ENCODE assay signal across 3 fruit fly cellular contexts in the genomic region with DNA sequence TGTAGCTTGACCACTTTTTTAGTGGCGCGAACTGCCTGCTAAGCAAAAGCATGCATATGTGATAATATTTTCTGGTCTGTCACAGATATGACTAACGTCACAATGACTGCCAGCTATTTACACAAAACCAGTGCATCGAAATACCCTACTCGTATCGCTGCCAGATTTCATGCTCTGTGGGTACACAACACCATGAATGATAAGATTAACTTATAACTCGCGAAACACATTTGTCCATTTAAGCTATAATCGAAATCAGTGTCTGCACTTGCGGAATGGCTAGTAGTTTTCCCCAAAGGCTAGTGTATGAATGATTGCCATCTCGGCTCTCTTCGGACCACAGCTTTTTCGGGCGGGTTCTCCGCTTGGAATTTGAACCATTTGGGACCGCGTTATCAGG.
TF ChIP-seq lines count a peak whose summit lies in the region.

No protein-coding gene starts in this region.

TF ChIP-seq in whole organism, adult, 20 proteins besides CTCF, POLR2A, EP300 and RAD21 (continued from another document):
- TF ChIP-seq Hr96 (GFP tag; optimal IDR thresholded peaks at IDR 0.05; lab: Kevin White, UChicago) (no peak), pad (GFP tag; optimal IDR thresholded peaks at IDR 0.05; lab: Kevin White, UChicago) (no peak)

TF ChIP-seq in whole organism, embryonic, 481 proteins besides CTCF, POLR2A, EP300 and RAD21 (continued from another document and continues in another):
- no peak for TF ChIP-seq Camta (GFP tag; optimal IDR thresholded peaks at IDR 0.05; lab: Kevin White, UChicago)
- no peak for TF ChIP-seq Sry-β (GFP tag; optimal IDR thresholded peaks at IDR 0.05; lab: Kevin White, UChicago)
- TF ChIP-seq CG11398 (GFP tag; optimal IDR thresholded peaks at IDR 0.05; lab: Kevin White, UChicago): no peak
- no peak for TF ChIP-seq gt (GFP tag; IDR thresholded peaks at IDR 0.05; lab: Robert Waterston, UW)
- TF ChIP-seq CG6689 (GFP tag; IDR thresholded peaks at IDR 0.05; lab: Robert Waterston, UW): no peak
- TF ChIP-seq ase (GFP tag; IDR thresholded peaks at IDR 0.05; lab: Robert Waterston, UW): no peak
- TF ChIP-seq Drgx (GFP tag; IDR thresholded peaks at IDR 0.05; lab: Robert Waterston, UW): peak; percentile 23; the same call in 1 of the 2 replicates
- no peak for TF ChIP-seq run (tag; optimal IDR thresholded peaks at IDR 0.05; lab: Kevin White, UChicago)
- TF ChIP-seq pho (GFP tag; optimal IDR thresholded peaks at IDR 0.05; lab: Kevin White, UChicago): no peak
- no peak for TF ChIP-seq h (optimal IDR thresholded peaks at IDR 0.05; lab: Kevin White, UChicago)
- TF ChIP-seq Mrtf (GFP tag; IDR thresholded peaks at IDR 0.05; lab: Robert Waterston, UW): no peak
- no peak for TF ChIP-seq dpn (GFP tag; optimal IDR thresholded peaks at IDR 0.05; lab: Kevin White, UChicago)
- TF ChIP-seq MESR4 (GFP tag; optimal IDR thresholded peaks at IDR 0.05; lab: Kevin White, UChicago): no peak
- no peak for TF ChIP-seq kah (GFP tag; optimal IDR thresholded peaks at IDR 0.05; lab: Kevin White, UChicago)
- no peak for TF ChIP-seq kay (GFP tag; optimal IDR thresholded peaks at IDR 0.05; lab: Kevin White, UChicago)
- TF ChIP-seq Deaf1 (tag; optimal IDR thresholded peaks at IDR 0.05; lab: Kevin White, UChicago): no peak
- no peak for TF ChIP-seq trh (GFP tag; optimal IDR thresholded peaks at IDR 0.05; lab: Kevin White, UChicago)
- TF ChIP-seq E2f2 (GFP tag; IDR thresholded peaks at IDR 0.05; lab: Robert Waterston, UW): no peak
- no peak for TF ChIP-seq CG15011 (GFP tag; optimal IDR thresholded peaks at IDR 0.05; lab: Kevin White, UChicago)
- TF ChIP-seq emc (GFP tag; optimal IDR thresholded peaks at IDR 0.05; lab: Kevin White, UChicago): no peak
- no peak for TF ChIP-seq B-H2 (GFP tag; optimal IDR thresholded peaks at IDR 0.05; lab: Kevin White, UChicago)
- TF ChIP-seq zen (tag; optimal IDR thresholded peaks at IDR 0.05; lab: Kevin White, UChicago): no peak
- TF ChIP-seq pita (GFP tag; optimal IDR thresholded peaks at IDR 0.05; lab: Kevin White, UChicago): no peak
- TF ChIP-seq CG7963 (GFP tag; IDR thresholded peaks at IDR 0.05; lab: Robert Waterston, UW; ENCODE audit: partially characterized antibody): no peak
- TF ChIP-seq Hsf (GFP tag; optimal IDR thresholded peaks at IDR 0.05; lab: Kevin White, UChicago): no peak
- no peak for TF ChIP-seq Ets97D (GFP tag; optimal IDR thresholded peaks at IDR 0.05; lab: Kevin White, UChicago)
- no peak for TF ChIP-seq lilli (GFP tag; optimal IDR thresholded peaks at IDR 0.05; lab: Kevin White, UChicago)
- no peak for TF ChIP-seq lab (GFP tag; optimal IDR thresholded peaks at IDR 0.05; lab: Kevin White, UChicago)
- TF ChIP-seq CG9797 (GFP tag; optimal IDR thresholded peaks at IDR 0.05; lab: Kevin White, UChicago): no peak
- TF ChIP-seq CG15479 (GFP tag; optimal IDR thresholded peaks at IDR 0.05; lab: Kevin White, UChicago): peak; percentile 81
- TF ChIP-seq Oli (tag; optimal IDR thresholded peaks at IDR 0.05; lab: Kevin White, UChicago): no peak
- no peak for TF ChIP-seq bcd (GFP tag; optimal IDR thresholded peaks at IDR 0.05; lab: Kevin White, UChicago)
- no peak for TF ChIP-seq Ssrp (tag; optimal IDR thresholded peaks at IDR 0.05; lab: Kevin White, UChicago)
- peak; percentile 17 for TF ChIP-seq CrebB (tag; optimal IDR thresholded peaks at IDR 0.05; lab: Kevin White, UChicago)
- TF ChIP-seq dmrt11E (tag; optimal IDR thresholded peaks at IDR 0.05; lab: Kevin White, UChicago): no peak
- no peak for TF ChIP-seq Dref (GFP tag; IDR thresholded peaks at IDR 0.05; lab: Robert Waterston, UW)
- no peak for TF ChIP-seq ttk (GFP tag; IDR thresholded peaks at IDR 0.05; lab: Robert Waterston, UW)
- TF ChIP-seq C15 (GFP tag; IDR thresholded peaks at IDR 0.05; lab: Robert Waterston, UW): no peak
- TF ChIP-seq ind (GFP tag; optimal IDR thresholded peaks at IDR 0.05; lab: Kevin White, UChicago): no peak
- no peak for TF ChIP-seq br (optimal IDR thresholded peaks at IDR 0.05; lab: Kevin White, UChicago)
- TF ChIP-seq rib (GFP tag; IDR thresholded peaks at IDR 0.05; lab: Robert Waterston, UW): no peak
- TF ChIP-seq chinmo (GFP tag; IDR thresholded peaks at IDR 0.05; lab: Robert Waterston, UW; ENCODE audit: partially characterized antibody): peak; percentile 49; the same call in 2 of the 4 replicates
- peak; percentile 83 for TF ChIP-seq exex (tag; optimal IDR thresholded peaks at IDR 0.05; lab: Kevin White, UChicago)
- TF ChIP-seq wor (GFP tag; IDR thresholded peaks at IDR 0.05; lab: Robert Waterston, UW): no peak
- TF ChIP-seq chm (GFP tag; IDR thresholded peaks at IDR 0.05; lab: Robert Waterston, UW): 0 out of 2 replicates have a peak, but pooled peaks have one; percentile 24
- peak; percentile 58; the same call in 1 of the 2 replicates for TF ChIP-seq GATAe (GFP tag; conservative IDR thresholded peaks at IDR 0.05; lab: Robert Waterston, UW)
- peak; percentile 77 for TF ChIP-seq mirr (GFP tag; optimal IDR thresholded peaks at IDR 0.05; lab: Kevin White, UChicago)
- no peak for TF ChIP-seq CG14441 (GFP tag; IDR thresholded peaks at IDR 0.05; lab: Robert Waterston, UW)
- TF ChIP-seq CG11696 (GFP tag; IDR thresholded peaks at IDR 0.05; lab: Robert Waterston, UW): no peak
- TF ChIP-seq nau (GFP tag; optimal IDR thresholded peaks at IDR 0.05; lab: Kevin White, UChicago): no peak
- no peak for TF ChIP-seq CG17328 (GFP tag; IDR thresholded peaks at IDR 0.05; lab: Robert Waterston, UW)
- no peak for TF ChIP-seq wdn (GFP tag; IDR thresholded peaks at IDR 0.05; lab: Robert Waterston, UW)
- no peak for TF ChIP-seq Dp (GFP tag; optimal IDR thresholded peaks at IDR 0.05; lab: Kevin White, UChicago)
- no peak for TF ChIP-seq CG4617 (GFP tag; optimal IDR thresholded peaks at IDR 0.05; lab: Kevin White, UChicago; ENCODE audit: borderline replicate concordance)
- TF ChIP-seq ci (GFP tag; IDR thresholded peaks at IDR 0.05; lab: Robert Waterston, UW): peak; percentile 24; the same call in 1 of the 3 replicates
- TF ChIP-seq CG13894 (tag; optimal IDR thresholded peaks at IDR 0.05; lab: Kevin White, UChicago): no peak
- no peak for TF ChIP-seq dysf (GFP tag; IDR thresholded peaks at IDR 0.05; lab: Robert Waterston, UW)
- no peak for TF ChIP-seq D19B (GFP tag; optimal IDR thresholded peaks at IDR 0.05; lab: Kevin White, UChicago)
- TF ChIP-seq jigr1 (GFP tag; IDR thresholded peaks at IDR 0.05; lab: Robert Waterston, UW): no peak
- no peak for TF ChIP-seq CG18262 (tag; optimal IDR thresholded peaks at IDR 0.05; lab: Kevin White, UChicago)
- TF ChIP-seq YL-1 (GFP tag; optimal IDR thresholded peaks at IDR 0.05; lab: Kevin White, UChicago): no peak
- no peak for TF ChIP-seq ap (GFP tag; IDR thresholded peaks at IDR 0.05; lab: Robert Waterston, UW)
- no peak for TF ChIP-seq CG8281 (tag; optimal IDR thresholded peaks at IDR 0.05; lab: Kevin White, UChicago)
- TF ChIP-seq BtbVII (GFP tag; optimal IDR thresholded peaks at IDR 0.05; lab: Kevin White, UChicago): no peak
- no peak for TF ChIP-seq Xbp1 (GFP tag; optimal IDR thresholded peaks at IDR 0.05; lab: Kevin White, UChicago)
- no peak for TF ChIP-seq CG17568 (GFP tag; optimal IDR thresholded peaks at IDR 0.05; lab: Kevin White, UChicago)

TF ChIP-seq in whole organism, prepupa, 60 proteins besides CTCF, POLR2A, EP300 and RAD21 (continued from another document):
- TF ChIP-seq esn (GFP tag; optimal IDR thresholded peaks at IDR 0.05; lab: Kevin White, UChicago) (no peak), CG11902 (GFP tag; optimal IDR thresholded peaks at IDR 0.05; lab: Kevin White, UChicago) (no peak), achi (GFP tag; optimal IDR thresholded peaks at IDR 0.05; lab: Kevin White, UChicago) (no peak), vri (GFP tag; optimal IDR thresholded peaks at IDR 0.05; lab: Kevin White, UChicago) (peak; percentile 69), Blimp-1 (GFP tag; optimal IDR thresholded peaks at IDR 0.05; lab: Kevin White, UChicago) (no peak), CG10669 (GFP tag; optimal IDR thresholded peaks at IDR 0.05; lab: Kevin White, UChicago) (no peak), Lpt (GFP tag; optimal IDR thresholded peaks at IDR 0.05; lab: Kevin White, UChicago) (no peak), fd85E (GFP tag; optimal IDR thresholded peaks at IDR 0.05; lab: Kevin White, UChicago) (no peak), topi (GFP tag; optimal IDR thresholded peaks at IDR 0.05; lab: Kevin White, UChicago) (no peak), acj6 (GFP tag; optimal IDR thresholded peaks at IDR 0.05; lab: Kevin White, UChicago) (no peak)
